Fruit fly (Drosophila melanogaster) Kc167 (cell line): ENCODE measurements around the gene gdl.

Source experiments
- Myc ChIP-seq: fragments of >200 bp; optimal IDR thresholded peaks from 2 replicates; lab custom pipeline; 2017; ENCODE audit warnings: missing external identifiers
- Sin3A ChIP-seq: fragments of >200 bp; optimal IDR thresholded peaks from 2 replicates; lab custom pipeline; 2018; ENCODE audit warnings: missing external identifiers
- h ChIP-seq: fragments of >200 bp; optimal IDR thresholded peaks from 3 replicates; lab custom pipeline; 2018; ENCODE audit warnings: missing external identifiers
- psq ChIP-seq: fragments of >200 bp; optimal IDR thresholded peaks from 2 replicates; lab custom pipeline; 2017; ENCODE audit warnings: missing external identifiers
- ttk ChIP-seq: sonication (Bioruptor generic); optimal IDR thresholded peaks from 2 replicates; lab custom pipeline; 2017; ENCODE audit warnings: missing external identifiers

DNA sequence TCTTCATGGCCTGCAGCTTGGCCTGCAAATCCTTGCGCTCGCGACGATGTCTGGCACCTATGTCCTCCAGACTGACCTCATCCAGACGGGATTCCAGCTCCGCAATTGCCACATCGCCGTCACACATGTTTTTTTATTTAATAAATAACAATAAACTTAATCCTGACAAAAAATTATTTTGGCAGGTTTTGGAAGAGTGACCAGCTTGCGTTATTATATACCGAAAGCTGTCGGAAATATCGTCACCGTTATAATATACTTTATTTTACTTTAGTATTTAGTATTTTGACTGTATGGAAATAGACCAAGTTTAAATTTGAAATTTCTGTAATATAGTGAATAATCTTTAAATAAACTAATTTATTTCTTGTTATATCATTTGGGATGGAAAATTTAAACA is 4.6 kb upstream of the gdl start, which contains the start of gene CG7857:
- no peak for TF ChIP-seq Myc
- TF ChIP-seq psq (lab: Kevin White, UChicago): no peak
- TF ChIP-seq h (lab: Kevin White, UChicago): no peak
- TF ChIP-seq Sin3A (lab: Kevin White, UChicago): no peak
- no peak for TF ChIP-seq ttk (lab: Kevin White, UChicago)
